Worm (Caenorhabditis elegans): ENCODE results near the gene grsp-3.

ce11 chrIV:7083382-7083784, 48.3 kb downstream of the grsp-3 start, which contains the start of gene Y43B11AR.3:
- TF ChIP-seq pha-4 (tag; optimal IDR thresholded peaks at IDR 0.05), result no peak
- TF ChIP-seq fkh-10 (GFP tag; optimal IDR thresholded peaks at IDR 0.05), result no peak
- no peak for TF ChIP-seq lin-15B (tag; optimal IDR thresholded peaks at IDR 0.05)
- TF ChIP-seq mdl-1 (tag; optimal IDR thresholded peaks at IDR 0.05), result no peak
- no peak for TF ChIP-seq pqm-1 (tag; optimal IDR thresholded peaks at IDR 0.05)
- no peak for TF ChIP-seq elt-1 (tag; optimal IDR thresholded peaks at IDR 0.05)
- no peak for TF ChIP-seq nhr-77 (tag; optimal IDR thresholded peaks at IDR 0.05)
- no peak for TF ChIP-seq ceh-82 (tag; optimal IDR thresholded peaks at IDR 0.05)
